Comparison of ENCODE assay signal across 1 fruit fly cellular context in the genomic region with DNA sequence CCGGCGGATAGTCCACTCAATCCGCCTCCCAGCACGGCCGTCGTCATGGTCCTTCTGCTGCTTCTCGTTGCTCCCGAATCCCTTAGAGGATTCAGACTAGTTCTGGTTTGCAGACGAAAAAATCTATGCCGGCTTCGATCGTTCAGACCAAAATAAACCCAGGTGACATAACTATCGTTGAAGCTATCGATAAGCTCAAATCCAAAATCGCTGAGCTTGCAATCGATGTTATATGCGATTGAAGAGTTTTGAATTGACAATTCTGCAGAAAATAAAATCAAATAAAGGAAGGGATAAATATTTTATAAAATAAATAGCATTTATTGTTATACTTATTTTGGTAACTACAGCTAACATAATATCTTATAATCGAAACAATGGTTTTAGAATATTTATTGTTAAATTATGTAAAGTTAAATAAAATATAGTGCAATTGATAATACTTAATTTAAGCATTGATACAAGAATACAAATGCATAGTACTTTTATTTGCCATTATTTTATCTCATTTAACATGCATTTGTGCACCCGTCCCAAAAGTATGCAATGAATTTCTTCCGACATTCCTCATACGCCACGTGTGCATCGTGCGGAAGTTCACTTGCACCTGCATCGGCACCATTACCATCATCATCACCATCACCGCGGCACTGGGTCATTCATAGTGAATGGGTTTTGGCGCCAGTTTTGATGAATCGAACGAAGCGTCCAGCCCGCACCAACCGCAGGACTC.
A peak's percentile ranks its signal among the peaks of the same experiment; 100 is the strongest.
TF ChIP-seq lines count a peak whose summit lies in the region.

Ppox (minus strand) TSS at position 173 of the 733 bp plus-strand sequence.

TF ChIP-seq in whole organism, embryonic, 481 proteins besides CTCF, POLR2A, EP300 and RAD21 (continued from another document and continues in another):
- TF ChIP-seq nerfin-2 (GFP tag; IDR thresholded peaks at IDR 0.05; lab: Robert Waterston, UW; ENCODE audit: partially characterized antibody) (peak; percentile 92), hbn (GFP tag; IDR thresholded peaks at IDR 0.05; lab: Robert Waterston, UW; ENCODE audit: partially characterized antibody) (peak; percentile 94), gt (GFP tag; IDR thresholded peaks at IDR 0.05; lab: Robert Waterston, UW) (no peak), trh (GFP tag; optimal IDR thresholded peaks at IDR 0.05; lab: Kevin White, UChicago) (no peak), Dek (tag; optimal IDR thresholded peaks at IDR 0.05; lab: Kevin White, UChicago) (peak; percentile 14), chinmo (GFP tag; IDR thresholded peaks at IDR 0.05; lab: Robert Waterston, UW; ENCODE audit: partially characterized antibody) (peak; percentile 88; the same call in 3 of the 4 replicates), cwo (GFP tag; optimal IDR thresholded peaks at IDR 0.05; lab: Kevin White, UChicago) (no peak), CG17802 (tag; optimal IDR thresholded peaks at IDR 0.05; lab: Kevin White, UChicago) (no peak), Vsx1 (GFP tag; optimal IDR thresholded peaks at IDR 0.05; lab: Kevin White, UChicago) (no peak), CG42726 (GFP tag; IDR thresholded peaks at IDR 0.05; lab: Robert Waterston, UW; ENCODE audit: partially characterized antibody) (peak; percentile 93), tna (GFP tag; IDR thresholded peaks at IDR 0.05; lab: Robert Waterston, UW; ENCODE audit: partially characterized antibody) (peak; percentile 88), Pdp1 (GFP tag; optimal IDR thresholded peaks at IDR 0.05; lab: Kevin White, UChicago) (peak in 1 of 2 experiments; percentile 87), sug (tag; optimal IDR thresholded peaks at IDR 0.05; lab: Kevin White, UChicago) (peak; percentile 4), zen2 (GFP tag; IDR thresholded peaks at IDR 0.05; lab: Robert Waterston, UW; ENCODE audit: partially characterized antibody) (peak; percentile 88), mld (GFP tag; IDR thresholded peaks at IDR 0.05; lab: Robert Waterston, UW; ENCODE audit: partially characterized antibody) (peak; percentile 76), row (GFP tag; IDR thresholded peaks at IDR 0.05; lab: Robert Waterston, UW) (peak; percentile 45; the same call in 2 of the 3 replicates), Dll (GFP tag; IDR thresholded peaks at IDR 0.05; lab: Robert Waterston, UW; ENCODE audit: partially characterized antibody) (peak; percentile 96), Sry-δ (GFP tag; optimal IDR thresholded peaks at IDR 0.05; lab: Kevin White, UChicago) (peak; percentile 65), knrl (GFP tag; IDR thresholded peaks at IDR 0.05; lab: Robert Waterston, UW; ENCODE audit: partially characterized antibody) (peak; percentile 92), caup (GFP tag; optimal IDR thresholded peaks at IDR 0.05; lab: Kevin White, UChicago; ENCODE audit: severe bottlenecking) (no peak), CG6272 (GFP tag; IDR thresholded peaks at IDR 0.05; lab: Robert Waterston, UW) (no peak), tin (GFP tag; optimal IDR thresholded peaks at IDR 0.05; lab: Kevin White, UChicago) (no peak), ham (GFP tag; IDR thresholded peaks at IDR 0.05; lab: Robert Waterston, UW) (no peak), sens (GFP tag; lab: Kevin White, UChicago) (peak; percentile 54), bigmax (GFP tag; optimal IDR thresholded peaks at IDR 0.05; lab: Kevin White, UChicago) (no peak), CG12769 (tag; optimal IDR thresholded peaks at IDR 0.05; lab: Kevin White, UChicago) (no peak), CG14050 (GFP tag; IDR thresholded peaks at IDR 0.05; lab: Robert Waterston, UW) (no peak), sna (GFP tag; IDR thresholded peaks at IDR 0.05; lab: Robert Waterston, UW; ENCODE audit: partially characterized antibody) (peak; percentile 97), Hmr (GFP tag; optimal IDR thresholded peaks at IDR 0.05; lab: Kevin White, UChicago) (no peak), CkIIα-i1 (GFP tag; IDR thresholded peaks at IDR 0.05; lab: Robert Waterston, UW) (no peak), CG34224 (GFP tag; IDR thresholded peaks at IDR 0.05; lab: Robert Waterston, UW; ENCODE audit: partially characterized antibody) (peak; percentile 97), CG7556 (GFP tag; optimal IDR thresholded peaks at IDR 0.05; lab: Kevin White, UChicago) (no peak), Dfd (GFP tag; optimal IDR thresholded peaks at IDR 0.05; lab: Kevin White, UChicago) (no peak), CG15514 (GFP tag; optimal IDR thresholded peaks at IDR 0.05; lab: Kevin White, UChicago) (peak; percentile 21), ken (GFP tag; IDR thresholded peaks at IDR 0.05; lab: Robert Waterston, UW) (no peak), CG14965 (GFP tag; optimal IDR thresholded peaks at IDR 0.05; lab: Kevin White, UChicago; ENCODE audit: borderline replicate concordance) (no peak), ewg (GFP tag; optimal IDR thresholded peaks at IDR 0.05; lab: Kevin White, UChicago) (no peak), Opbp (GFP tag; IDR thresholded peaks at IDR 0.05; lab: Robert Waterston, UW; ENCODE audit: partially characterized antibody) (peak; percentile 89), Xbp1 (GFP tag; optimal IDR thresholded peaks at IDR 0.05; lab: Kevin White, UChicago) (peak; percentile 0), CG31441 (GFP tag; IDR thresholded peaks at IDR 0.05; lab: Robert Waterston, UW) (no peak), MTF-1 (GFP tag; optimal IDR thresholded peaks at IDR 0.05; lab: Kevin White, UChicago; ENCODE audit: borderline replicate concordance) (no peak), bowl (GFP tag; IDR thresholded peaks at IDR 0.05; lab: Robert Waterston, UW) (no peak), NK7.1 (GFP tag; optimal IDR thresholded peaks at IDR 0.05; lab: Kevin White, UChicago) (no peak), Bgb (GFP tag; IDR thresholded peaks at IDR 0.05; lab: Robert Waterston, UW; ENCODE audit: partially characterized antibody) (peak; percentile 96), cato (GFP tag; optimal IDR thresholded peaks at IDR 0.05; lab: Kevin White, UChicago; ENCODE audit: borderline replicate concordance) (no peak), Gug (GFP tag; IDR thresholded peaks at IDR 0.05; lab: Robert Waterston, UW) (no peak), CoRest (tag; optimal IDR thresholded peaks at IDR 0.05; lab: Kevin White, UChicago) (peak; percentile 5), Rx (GFP tag; IDR thresholded peaks at IDR 0.05; lab: Robert Waterston, UW) (no peak), CG2116 (GFP tag; optimal IDR thresholded peaks at IDR 0.05; lab: Kevin White, UChicago) (peak; percentile 25), Ravus (GFP tag; IDR thresholded peaks at IDR 0.05; lab: Robert Waterston, UW) (no peak), sisA (GFP tag; IDR thresholded peaks at IDR 0.05; lab: Robert Waterston, UW) (no peak), CG33557 (GFP tag; optimal IDR thresholded peaks at IDR 0.05; lab: Kevin White, UChicago) (no peak), CG6683 (GFP tag; optimal IDR thresholded peaks at IDR 0.05; lab: Kevin White, UChicago) (no peak), Ets65A (GFP tag; lab: Kevin White, UChicago) (no peak), amos (GFP tag; IDR thresholded peaks at IDR 0.05; lab: Robert Waterston, UW; ENCODE audit: partially characterized antibody) (peak; percentile 94), scrt (GFP tag; optimal IDR thresholded peaks at IDR 0.05; lab: Kevin White, UChicago) (no peak), CG2199 (GFP tag; IDR thresholded peaks at IDR 0.05; lab: Robert Waterston, UW) (no peak), CG15601 (tag; optimal IDR thresholded peaks at IDR 0.05; lab: Kevin White, UChicago) (peak; percentile 43), CG14710 (tag; optimal IDR thresholded peaks at IDR 0.05; lab: Kevin White, UChicago) (no peak), CG13287 (GFP tag; IDR thresholded peaks at IDR 0.05; lab: Robert Waterston, UW; ENCODE audit: partially characterized antibody) (peak; percentile 98), CG12659 (GFP tag; optimal IDR thresholded peaks at IDR 0.05; lab: Kevin White, UChicago) (peak; percentile 15), Hey (tag; optimal IDR thresholded peaks at IDR 0.05; lab: Kevin White, UChicago) (no peak), CG16813 (GFP tag; IDR thresholded peaks at IDR 0.05; lab: Robert Waterston, UW; ENCODE audit: partially characterized antibody) (peak; percentile 85), CG17612 (GFP tag; IDR thresholded peaks at IDR 0.05; lab: Robert Waterston, UW) (no peak), cas (GFP tag; IDR thresholded peaks at IDR 0.05; lab: Robert Waterston, UW) (no peak), HHEX (GFP tag; optimal IDR thresholded peaks at IDR 0.05; lab: Kevin White, UChicago) (no peak), Ssrp (tag; optimal IDR thresholded peaks at IDR 0.05; lab: Kevin White, UChicago) (no peak), MBD-R2 (GFP tag; IDR thresholded peaks at IDR 0.05; lab: Robert Waterston, UW) (peak; percentile 69), Fer2 (tag; optimal IDR thresholded peaks at IDR 0.05; lab: Kevin White, UChicago) (no peak), zen (tag; optimal IDR thresholded peaks at IDR 0.05; lab: Kevin White, UChicago) (no peak), bsh (GFP tag; optimal IDR thresholded peaks at IDR 0.05; lab: Kevin White, UChicago) (peak in 1 of 2 experiments; percentile 5), tll (GFP tag; optimal IDR thresholded peaks at IDR 0.05; lab: Kevin White, UChicago) (no peak), Hmx (GFP tag; optimal IDR thresholded peaks at IDR 0.05; lab: Kevin White, UChicago) (no peak), CG32532 (GFP tag; IDR thresholded peaks at IDR 0.05; lab: Robert Waterston, UW) (no peak), dati (GFP tag; IDR thresholded peaks at IDR 0.05; lab: Robert Waterston, UW) (no peak), CG13894 (tag; optimal IDR thresholded peaks at IDR 0.05; lab: Kevin White, UChicago) (no peak), CG7271 (tag; optimal IDR thresholded peaks at IDR 0.05; lab: Kevin White, UChicago) (no peak), CG5180 (GFP tag; optimal IDR thresholded peaks at IDR 0.05; lab: Kevin White, UChicago) (no peak), CG3995 (GFP tag; optimal IDR thresholded peaks at IDR 0.05; lab: Kevin White, UChicago) (peak; percentile 96), unpg (GFP tag; optimal IDR thresholded peaks at IDR 0.05; lab: Kevin White, UChicago) (no peak), Adf1 (GFP tag; IDR thresholded peaks at IDR 0.05; lab: Robert Waterston, UW) (no peak), CG1024 (GFP tag; IDR thresholded peaks at IDR 0.05; lab: Robert Waterston, UW) (no peak), CG11723 (GFP tag; optimal IDR thresholded peaks at IDR 0.05; lab: Kevin White, UChicago) (no peak), CG12391 (tag; optimal IDR thresholded peaks at IDR 0.05; lab: Kevin White, UChicago) (peak; percentile 8), inv (GFP tag; IDR thresholded peaks at IDR 0.05; lab: Robert Waterston, UW; ENCODE audit: partially characterized antibody) (peak; percentile 89), Doc3 (GFP tag; IDR thresholded peaks at IDR 0.05; lab: Robert Waterston, UW; ENCODE audit: partially characterized antibody) (peak; percentile 95), CG9215 (GFP tag; IDR thresholded peaks at IDR 0.05; lab: Robert Waterston, UW) (no peak), CG9932 (GFP tag; IDR thresholded peaks at IDR 0.05; lab: Robert Waterston, UW) (peak; percentile 26; the same call in 1 of the 2 replicates), hkb (optimal IDR thresholded peaks at IDR 0.05; lab: Kevin White, UChicago) (no peak), hkb (GFP tag; IDR thresholded peaks at IDR 0.05; lab: Robert Waterston, UW) (no peak), CG11695 (GFP tag; IDR thresholded peaks at IDR 0.05; lab: Robert Waterston, UW) (no peak), ase (GFP tag; IDR thresholded peaks at IDR 0.05; lab: Robert Waterston, UW) (no peak), CG6813 (GFP tag; optimal IDR thresholded peaks at IDR 0.05; lab: Kevin White, UChicago) (no peak), nom (GFP tag; optimal IDR thresholded peaks at IDR 0.05; lab: Kevin White, UChicago) (no peak), ATbp (GFP tag; optimal IDR thresholded peaks at IDR 0.05; lab: Kevin White, UChicago) (no peak), CG7963 (GFP tag; IDR thresholded peaks at IDR 0.05; lab: Robert Waterston, UW; ENCODE audit: partially characterized antibody) (peak; percentile 84), Sox102F (GFP tag; optimal IDR thresholded peaks at IDR 0.05; lab: Kevin White, UChicago) (no peak), CG3065 (GFP tag; optimal IDR thresholded peaks at IDR 0.05; lab: Kevin White, UChicago) (no peak), ara (GFP tag; IDR thresholded peaks at IDR 0.05; lab: Robert Waterston, UW) (no peak), ato (GFP tag; IDR thresholded peaks at IDR 0.05; lab: Robert Waterston, UW; ENCODE audit: partially characterized antibody) (peak; percentile 66), nerfin-1 (tag; optimal IDR thresholded peaks at IDR 0.05; lab: Kevin White, UChicago) (no peak), Scr (GFP tag; IDR thresholded peaks at IDR 0.05; lab: Robert Waterston, UW; ENCODE audit: partially characterized antibody) (peak; percentile 91), CG2678 (tag; optimal IDR thresholded peaks at IDR 0.05; lab: Kevin White, UChicago) (no peak), CG6791 (GFP tag; IDR thresholded peaks at IDR 0.05; lab: Robert Waterston, UW; ENCODE audit: partially characterized antibody) (peak; percentile 81), CG18764 (GFP tag; optimal IDR thresholded peaks at IDR 0.05; lab: Kevin White, UChicago) (no peak), Dip3 (GFP tag; optimal IDR thresholded peaks at IDR 0.05; lab: Kevin White, UChicago) (no peak), CG4617 (GFP tag; optimal IDR thresholded peaks at IDR 0.05; lab: Kevin White, UChicago; ENCODE audit: borderline replicate concordance) (peak; percentile 13), CG14860 (GFP tag; IDR thresholded peaks at IDR 0.05; lab: Robert Waterston, UW; ENCODE audit: partially characterized antibody) (peak; percentile 83), Dref (GFP tag; IDR thresholded peaks at IDR 0.05; lab: Robert Waterston, UW) (peak; percentile 90), pzg (GFP tag; optimal IDR thresholded peaks at IDR 0.05; lab: Kevin White, UChicago) (peak; percentile 61), CG11560 (tag; IDR thresholded peaks at IDR 0.05; lab: Robert Waterston, UW) (no peak), nau (GFP tag; optimal IDR thresholded peaks at IDR 0.05; lab: Kevin White, UChicago) (no peak), CG7372 (GFP tag; IDR thresholded peaks at IDR 0.05; lab: Robert Waterston, UW) (peak; percentile 85), onecut (GFP tag; IDR thresholded peaks at IDR 0.05; lab: Robert Waterston, UW) (no peak), BEAF-32 (GFP tag; optimal IDR thresholded peaks at IDR 0.05; lab: Kevin White, UChicago) (peak; percentile 86), HLH3B (GFP tag; IDR thresholded peaks at IDR 0.05; lab: Robert Waterston, UW) (no peak), CG11093 (GFP tag; IDR thresholded peaks at IDR 0.05; lab: Robert Waterston, UW) (no peak), CG34422 (GFP tag; IDR thresholded peaks at IDR 0.05; lab: Robert Waterston, UW) (peak; percentile 31; the same call in 1 of the 3 replicates), CG8924 (tag; optimal IDR thresholded peaks at IDR 0.05; lab: Kevin White, UChicago) (no peak), vnd (GFP tag; IDR thresholded peaks at IDR 0.05; lab: Robert Waterston, UW; ENCODE audit: partially characterized antibody) (peak; percentile 91), HLH4C (GFP tag; IDR thresholded peaks at IDR 0.05; lab: Robert Waterston, UW; ENCODE audit: partially characterized antibody) (peak; percentile 92)
